Fruit fly (Drosophila melanogaster) whole organism, prepupa: Measurements from ENCODE around the gene mRpL48.
A peak's percentile ranks its signal among the peaks of the same experiment; 100 is the strongest.

ENCODE experiments used
- Blimp-1 ChIP-seq: fragments of 200-800 bp; sonication (Bioruptor generic); optimal IDR thresholded peaks from 3 replicates; lab custom pipeline; 2017; ENCODE audit warnings: missing biosample characterization, missing genetic modification characterization, mild to moderate bottlenecking, moderate library complexity, missing genetic modification reagents
- CG10631 ChIP-seq: fragments of 200-800 bp; sonication (Bioruptor generic); optimal IDR thresholded peaks from 2 replicates; lab custom pipeline; 2016; ENCODE audit warnings: missing biosample characterization, missing genetic modification characterization
- CG10669 ChIP-seq: fragments of 200-800 bp; sonication (Bioruptor generic); optimal IDR thresholded peaks from 3 replicates; lab custom pipeline; 2018; ENCODE audit warnings: missing biosample characterization, mild to moderate bottlenecking, missing genetic modification characterization, moderate library complexity
- CG11294 ChIP-seq: fragments of 200-800 bp; sonication (Bioruptor generic); IDR thresholded peaks from 2 replicates; pipeline ENCODE4 v1.3.6; 2022; ENCODE audit warnings: missing biosample characterization, missing genetic modification characterization
- CG11762 ChIP-seq: fragments of 200-800 bp; sonication (Bioruptor generic); optimal IDR thresholded peaks from 3 replicates; lab custom pipeline; 2016; ENCODE audit warnings: missing biosample characterization, missing genetic modification characterization; ENCODE audit not compliant: insufficient read depth
- CG11902 ChIP-seq: fragments of 200-800 bp; sonication (Bioruptor generic); optimal IDR thresholded peaks from 3 replicates; lab custom pipeline; 2016; ENCODE audit warnings: missing biosample characterization, missing genetic modification characterization
- CG16779 ChIP-seq: fragments of 200-800 bp; sonication (Bioruptor generic); optimal IDR thresholded peaks from 3 replicates; lab custom pipeline; 2017; ENCODE audit warnings: missing biosample characterization, mild to moderate bottlenecking, missing genetic modification characterization
- CG3032 ChIP-seq: fragments of 200-800 bp; optimal IDR thresholded peaks from 2 replicates; lab custom pipeline; 2019; ENCODE audit warnings: missing biosample characterization, mild to moderate bottlenecking, missing genetic modification characterization, moderate library complexity
- CG31627 ChIP-seq: fragments of 200-800 bp; sonication (Bioruptor generic); optimal IDR thresholded peaks from 3 replicates; lab custom pipeline; 2016; ENCODE audit warnings: missing biosample characterization, missing genetic modification characterization
- CG32006 ChIP-seq: fragments of 200-800 bp; sonication (Bioruptor generic); optimal IDR thresholded peaks from 3 replicates; lab custom pipeline; 2017; ENCODE audit warnings: missing biosample characterization, mild to moderate bottlenecking, missing genetic modification characterization
- CG34406 ChIP-seq: fragments of 200-800 bp; sonication (Bioruptor generic); optimal IDR thresholded peaks from 3 replicates; lab custom pipeline; 2016; ENCODE audit warnings: missing biosample characterization, missing genetic modification characterization
- CG3919 ChIP-seq: fragments of 200-800 bp; sonication (Bioruptor generic); optimal IDR thresholded peaks from 3 replicates; lab custom pipeline; 2016; ENCODE audit warnings: missing biosample characterization, missing genetic modification characterization
- CG4318 ChIP-seq: fragments of 200-800 bp; sonication (Bioruptor generic); optimal IDR thresholded peaks from 3 replicates; lab custom pipeline; 2017; ENCODE audit warnings: missing biosample characterization, mild to moderate bottlenecking, missing genetic modification characterization
- CG6163 ChIP-seq: fragments of 200-800 bp; sonication (Bioruptor generic); IDR thresholded peaks from 3 replicates; pipeline ENCODE4 v1.3.6; 2022; ENCODE audit warnings: missing biosample characterization, missing genetic modification characterization
- CG6276 ChIP-seq: fragments of 200-800 bp; sonication (Bioruptor generic); optimal IDR thresholded peaks from 2 replicates; lab custom pipeline; 2017; ENCODE audit warnings: missing biosample characterization, mild to moderate bottlenecking, missing genetic modification characterization
- CG6792 ChIP-seq: fragments of 200-800 bp; sonication (Bioruptor generic); optimal IDR thresholded peaks from 3 replicates; lab custom pipeline; 2016; ENCODE audit warnings: missing biosample characterization, missing genetic modification characterization
- CG6808 ChIP-seq: fragments of 200-800 bp; sonication (Bioruptor generic); optimal IDR thresholded peaks from 3 replicates; lab custom pipeline; 2017; ENCODE audit warnings: missing biosample characterization, missing genetic modification characterization, mild to moderate bottlenecking, moderate library complexity, missing genetic modification reagents
- CG6854 ChIP-seq: fragments of 200-800 bp; sonication (Bioruptor generic); optimal IDR thresholded peaks from 2 replicates; lab custom pipeline; 2017; ENCODE audit warnings: missing biosample characterization, mild to moderate bottlenecking, missing genetic modification characterization
- CG7368 ChIP-seq: fragments of 200-800 bp; sonication (Bioruptor generic); optimal IDR thresholded peaks from 3 replicates; lab custom pipeline; 2016; ENCODE audit warnings: missing biosample characterization, missing genetic modification characterization
- CG8119 ChIP-seq: fragments of 200-800 bp; sonication (Bioruptor generic); IDR thresholded peaks from 3 replicates; pipeline ENCODE4 v1.3.6; 2022; ENCODE audit warnings: missing biosample characterization, missing genetic modification characterization
- CG8319 ChIP-seq: fragments of 200-800 bp; sonication (Bioruptor generic); optimal IDR thresholded peaks from 3 replicates; lab custom pipeline; 2016; ENCODE audit warnings: missing biosample characterization, missing genetic modification characterization
- CG9139 ChIP-seq: fragments of 200-800 bp; sonication (Bioruptor generic); optimal IDR thresholded peaks from 3 replicates; lab custom pipeline; 2017; ENCODE audit warnings: missing biosample characterization, mild to moderate bottlenecking, missing genetic modification characterization
- Eip75B ChIP-seq: fragments of 200-800 bp; sonication (Bioruptor generic); optimal IDR thresholded peaks from 3 replicates; lab custom pipeline; 2016; ENCODE audit warnings: missing biosample characterization, missing genetic modification characterization
- Eip78C ChIP-seq: fragments of 200-800 bp; sonication (Bioruptor generic); peaks from one replicate; lab custom pipeline; 2016; ENCODE audit warnings: missing biosample characterization, missing genetic modification characterization
- Eip93F ChIP-seq: fragments of 200-800 bp; sonication (Bioruptor generic); optimal IDR thresholded peaks from 2 replicates; lab custom pipeline; 2016; ENCODE audit warnings: missing biosample characterization, mild to moderate bottlenecking, missing genetic modification characterization
- Ets21C ChIP-seq: fragments of 200-800 bp; sonication (Bioruptor generic); optimal IDR thresholded peaks from 3 replicates; lab custom pipeline; 2016; ENCODE audit warnings: missing biosample characterization, missing genetic modification characterization
- Ets96B ChIP-seq: fragments of 200-800 bp; optimal IDR thresholded peaks from 2 replicates; lab custom pipeline; 2019; ENCODE audit warnings: missing biosample characterization, mild to moderate bottlenecking, missing genetic modification characterization, moderate library complexity
- Hr38 ChIP-seq: sonication (Bioruptor generic); optimal IDR thresholded peaks from 2 replicates; lab custom pipeline; 2016; ENCODE audit warnings: missing biosample characterization, missing genetic modification characterization
- Hr39 ChIP-seq: fragments of 200-800 bp; sonication (Bioruptor generic); optimal IDR thresholded peaks from 2 replicates; lab custom pipeline; 2016; ENCODE audit warnings: missing biosample characterization, missing genetic modification characterization
- Hr4 ChIP-seq: fragments of 200-800 bp; sonication (Bioruptor generic); optimal IDR thresholded peaks from 3 replicates; lab custom pipeline; 2016; ENCODE audit warnings: missing biosample characterization, missing genetic modification characterization
- Lpt ChIP-seq: fragments of 200-800 bp; sonication (Bioruptor generic); optimal IDR thresholded peaks from 3 replicates; lab custom pipeline; 2016; ENCODE audit warnings: missing biosample characterization, missing genetic modification characterization
- Met ChIP-seq: fragments of 200-800 bp; sonication (Bioruptor generic); optimal IDR thresholded peaks from 3 replicates; lab custom pipeline; 2016; ENCODE audit warnings: missing biosample characterization, missing genetic modification characterization
- OdsH ChIP-seq: fragments of 200-800 bp; sonication (Bioruptor generic); optimal IDR thresholded peaks from 3 replicates; lab custom pipeline; 2016; ENCODE audit warnings: missing biosample characterization, missing genetic modification characterization
- Sox102F ChIP-seq: fragments of 200-800 bp; sonication (Bioruptor generic); optimal IDR thresholded peaks from 2 replicates; lab custom pipeline; 2016; ENCODE audit warnings: missing biosample characterization, mild to moderate bottlenecking, missing genetic modification characterization
- Sox14 ChIP-seq: fragments of 200-800 bp; sonication (Bioruptor generic); optimal IDR thresholded peaks from 3 replicates; lab custom pipeline; 2016; ENCODE audit warnings: missing biosample characterization, missing genetic modification characterization
- Sox15 ChIP-seq: fragments of 200-800 bp; sonication (Bioruptor generic); optimal IDR thresholded peaks from 3 replicates; lab custom pipeline; 2016; ENCODE audit warnings: missing biosample characterization, missing genetic modification characterization
- achi ChIP-seq: fragments of 200-800 bp; sonication (Bioruptor generic); optimal IDR thresholded peaks from 3 replicates; lab custom pipeline; 2016; ENCODE audit warnings: missing biosample characterization, missing genetic modification characterization
- acj6 ChIP-seq: fragments of 200-800 bp; sonication (Bioruptor generic); optimal IDR thresholded peaks from 3 replicates; lab custom pipeline; 2016; ENCODE audit warnings: missing biosample characterization, missing genetic modification characterization
- dac ChIP-seq: fragments of 200-800 bp; sonication (Bioruptor generic); optimal IDR thresholded peaks from 2 replicates; lab custom pipeline; 2017; ENCODE audit warnings: missing biosample characterization, mild to moderate bottlenecking, missing genetic modification characterization
- eg ChIP-seq: fragments of 200-800 bp; sonication (Bioruptor generic); IDR thresholded peaks from 3 replicates; pipeline ENCODE4 v1.3.6; 2022; ENCODE audit warnings: missing biosample characterization, missing genetic modification characterization
- esn ChIP-seq: fragments of 200-800 bp; sonication (Bioruptor generic); optimal IDR thresholded peaks from 2 replicates; lab custom pipeline; 2016; ENCODE audit warnings: missing biosample characterization, mild to moderate bottlenecking, missing genetic modification characterization, moderate library complexity
- fd59A ChIP-seq: fragments of 200-800 bp; sonication (Bioruptor generic); optimal IDR thresholded peaks from 2 replicates; lab custom pipeline; 2017; ENCODE audit warnings: missing biosample characterization, mild to moderate bottlenecking, missing genetic modification characterization, missing genetic modification reagents
- fd85E ChIP-seq: fragments of 200-800 bp; sonication (Bioruptor generic); optimal IDR thresholded peaks from 3 replicates; lab custom pipeline; 2016; ENCODE audit warnings: missing biosample characterization, missing genetic modification characterization
- fkh ChIP-seq: fragments of 200-800 bp; sonication (Bioruptor generic); optimal IDR thresholded peaks from 3 replicates; lab custom pipeline; 2017; ENCODE audit warnings: missing biosample characterization, mild to moderate bottlenecking, missing genetic modification characterization, moderate library complexity
- lz ChIP-seq: fragments of 200-800 bp; sonication (Bioruptor generic); optimal IDR thresholded peaks from 3 replicates; lab custom pipeline; 2016; ENCODE audit warnings: missing biosample characterization, missing genetic modification characterization
- net ChIP-seq: fragments of 200-800 bp; sonication (Bioruptor generic); optimal IDR thresholded peaks from 3 replicates; lab custom pipeline; 2016; ENCODE audit warnings: missing biosample characterization, missing genetic modification characterization
- pdm3 ChIP-seq: fragments of 200-800 bp; sonication (Bioruptor generic); optimal IDR thresholded peaks from 3 replicates; lab custom pipeline; 2016; ENCODE audit warnings: missing biosample characterization, missing genetic modification characterization
- salr ChIP-seq, 2 experiments: fragments of 200-800 bp; sonication (Bioruptor generic); optimal IDR thresholded peaks; 3 replicates each; lab custom pipeline; 2016 to 2018; ENCODE audit warnings: missing biosample characterization in 2 of 2, missing genetic modification characterization in 2 of 2, mild to moderate bottlenecking in 1 of 2
- ss ChIP-seq, 2 experiments: fragments of 200-800 bp; sonication (Bioruptor generic); optimal IDR thresholded peaks; 2 replicates in 1 of 2; 3 replicates in 1 of 2; lab custom pipeline; 2017 to 2018; ENCODE audit warnings: mild to moderate bottlenecking in 2 of 2, missing biosample characterization in 2 of 2, missing genetic modification characterization in 2 of 2, moderate library complexity in 1 of 2
- svp ChIP-seq: fragments of 200-800 bp; sonication (Bioruptor generic); peaks from one replicate; lab custom pipeline; 2016; ENCODE audit warnings: missing biosample characterization, missing genetic modification characterization
- topi ChIP-seq: fragments of 200-800 bp; sonication (Bioruptor generic); optimal IDR thresholded peaks from 3 replicates; lab custom pipeline; 2016; ENCODE audit warnings: missing biosample characterization, missing genetic modification characterization
- vri ChIP-seq: fragments of 200-800 bp; sonication (Bioruptor generic); optimal IDR thresholded peaks from 3 replicates; lab custom pipeline; 2016; ENCODE audit warnings: missing biosample characterization, mild to moderate bottlenecking, missing genetic modification characterization

The mRpL48 gene

DNA sequence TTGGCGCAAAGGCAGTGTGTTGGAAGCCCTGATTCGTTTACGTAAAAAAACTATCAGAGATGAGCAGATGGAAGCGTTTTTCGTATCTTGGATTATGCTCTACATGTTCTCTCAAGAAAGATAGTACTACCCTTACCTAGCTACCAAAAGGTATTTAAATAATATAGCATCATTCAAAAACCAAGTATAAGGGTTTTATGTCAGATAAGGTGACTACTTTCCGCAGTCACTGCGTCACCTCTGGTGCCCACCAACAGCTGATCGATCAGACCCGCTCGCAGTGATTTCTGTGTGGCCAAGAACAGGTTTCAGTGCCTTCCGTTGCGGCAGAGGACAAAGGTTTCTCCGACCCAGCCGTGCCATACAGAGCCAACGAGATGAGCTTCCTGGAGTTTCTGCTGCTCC is 19.3 kb downstream of the mRpL48 start, which contains the start of the genes Eno and CG31937:
Gene Eno (minus strand): TSS at position 30 of the 405 bp plus-strand sequence.
Gene CG31937 (plus strand): TSS at position 281 of the 405 bp plus-strand sequence.
- TF ChIP-seq CG10669 (GFP tag; lab: Kevin White, UChicago) (peak; percentile 1), CG16779 (tag; lab: Kevin White, UChicago) (peak; percentile 16), OdsH (peak; percentile 72), Lpt (peak; percentile 28), Hr38 (GFP tag; lab: Kevin White, UChicago) (peak; percentile 13), fkh (no peak), CG31627 (GFP tag; lab: Kevin White, UChicago) (peak; percentile 51), CG10631 (GFP tag; lab: Kevin White, UChicago) (peak; percentile 54), fd59A (GFP tag; lab: Kevin White, UChicago) (no peak), net (GFP tag; lab: Kevin White, UChicago) (peak; percentile 57), CG8119 (peak; percentile 67), CG11902 (GFP tag; lab: Kevin White, UChicago) (no peak), Hr4 (GFP tag; lab: Kevin White, UChicago) (peak; percentile 77), achi (GFP tag; lab: Kevin White, UChicago) (peak; percentile 47), CG11294 (no peak), pdm3 (peak; percentile 76), CG11762 (peak; percentile 34), CG6854 (GFP tag; lab: Kevin White, UChicago) (peak; percentile 21), Ets96B (peak; percentile 15), acj6 (GFP tag; lab: Kevin White, UChicago) (peak; percentile 44), Hr39 (peak; percentile 51), CG4318 (peak; percentile 41), eg (GFP tag; lab: Robert Waterston, UW) (peak; percentile 42; the same call in 2 of the 3 replicates), Sox14 (GFP tag; lab: Kevin White, UChicago) (peak; percentile 81), CG6792 (GFP tag; lab: Kevin White, UChicago) (peak; percentile 9), esn (peak; percentile 74), lz (GFP tag; lab: Kevin White, UChicago) (peak; percentile 47), Met (peak; percentile 48), dac (GFP tag; lab: Kevin White, UChicago) (peak; percentile 73), CG9139 (GFP tag; lab: Kevin White, UChicago) (peak; percentile 14), CG32006 (peak; percentile 74), svp (peak; percentile 85), Sox15 (GFP tag; lab: Kevin White, UChicago) (no peak), Sox102F (peak; percentile 64), salr (GFP tag; optimal IDR thresholded peaks at IDR 0.05; lab: Kevin White, UChicago) (peak in 1 of 2 experiments; percentile 47), ss (GFP tag; optimal IDR thresholded peaks at IDR 0.05; lab: Kevin White, UChicago) (peak in 1 of 2 experiments; percentile 30), CG3919 (GFP tag; lab: Kevin White, UChicago) (peak; percentile 51), Eip93F (no peak), CG7368 (GFP tag; lab: Kevin White, UChicago) (peak; percentile 7), CG34406 (GFP tag; lab: Kevin White, UChicago) (peak; percentile 19), CG6276 (GFP tag; lab: Kevin White, UChicago) (peak; percentile 56), topi (GFP tag; lab: Kevin White, UChicago) (peak; percentile 49), fd85E (GFP tag; lab: Kevin White, UChicago) (no peak), Eip78C (GFP tag; lab: Kevin White, UChicago) (peak; percentile 76), CG8319 (GFP tag; lab: Kevin White, UChicago) (no peak), Ets21C (peak; percentile 41), CG6163 (GFP tag; lab: Robert Waterston, UW) (peak; percentile 39; the same call in 1 of the 3 replicates), CG3032 (peak; percentile 54), Blimp-1 (GFP tag; lab: Kevin White, UChicago) (no peak), vri (peak; percentile 55), Eip75B (GFP tag; lab: Kevin White, UChicago) (peak; percentile 43), CG6808 (GFP tag; lab: Kevin White, UChicago) (peak; percentile 42)
